Fruit fly (Drosophila melanogaster) whole organism, prepupa: ENCODE data around the gene EndoU.

Source experiments
- Blimp-1 ChIP-seq: fragments of 200-800 bp; sonication (Bioruptor generic); optimal IDR thresholded peaks from 3 replicates; lab custom pipeline; 2017; ENCODE audit warnings: missing biosample characterization, missing genetic modification characterization, mild to moderate bottlenecking, moderate library complexity, missing genetic modification reagents
- CG11762 ChIP-seq: fragments of 200-800 bp; sonication (Bioruptor generic); optimal IDR thresholded peaks from 3 replicates; lab custom pipeline; 2016; ENCODE audit warnings: missing biosample characterization, missing genetic modification characterization; ENCODE audit not compliant: insufficient read depth
- CG1621 ChIP-seq: fragments of 200-800 bp; sonication (Bioruptor generic); optimal IDR thresholded peaks from 3 replicates; lab custom pipeline; 2018; ENCODE audit warnings: missing biosample characterization, mild to moderate bottlenecking, missing genetic modification characterization
- CG16779 ChIP-seq: fragments of 200-800 bp; sonication (Bioruptor generic); optimal IDR thresholded peaks from 3 replicates; lab custom pipeline; 2017; ENCODE audit warnings: missing biosample characterization, mild to moderate bottlenecking, missing genetic modification characterization
- CG3032 ChIP-seq: fragments of 200-800 bp; optimal IDR thresholded peaks from 2 replicates; lab custom pipeline; 2019; ENCODE audit warnings: missing biosample characterization, mild to moderate bottlenecking, missing genetic modification characterization, moderate library complexity
- CG31627 ChIP-seq: fragments of 200-800 bp; sonication (Bioruptor generic); optimal IDR thresholded peaks from 3 replicates; lab custom pipeline; 2016; ENCODE audit warnings: missing biosample characterization, missing genetic modification characterization
- CG4318 ChIP-seq: fragments of 200-800 bp; sonication (Bioruptor generic); optimal IDR thresholded peaks from 3 replicates; lab custom pipeline; 2017; ENCODE audit warnings: missing biosample characterization, mild to moderate bottlenecking, missing genetic modification characterization
- CG6163 ChIP-seq: fragments of 200-800 bp; sonication (Bioruptor generic); IDR thresholded peaks from 3 replicates; pipeline ENCODE4 v1.3.6; 2022; ENCODE audit warnings: missing biosample characterization, missing genetic modification characterization
- CG6854 ChIP-seq: fragments of 200-800 bp; sonication (Bioruptor generic); optimal IDR thresholded peaks from 2 replicates; lab custom pipeline; 2017; ENCODE audit warnings: missing biosample characterization, mild to moderate bottlenecking, missing genetic modification characterization
- CG7368 ChIP-seq: fragments of 200-800 bp; sonication (Bioruptor generic); optimal IDR thresholded peaks from 3 replicates; lab custom pipeline; 2016; ENCODE audit warnings: missing biosample characterization, missing genetic modification characterization
- CG8319 ChIP-seq: fragments of 200-800 bp; sonication (Bioruptor generic); optimal IDR thresholded peaks from 3 replicates; lab custom pipeline; 2016; ENCODE audit warnings: missing biosample characterization, missing genetic modification characterization
- CG9139 ChIP-seq: fragments of 200-800 bp; sonication (Bioruptor generic); optimal IDR thresholded peaks from 3 replicates; lab custom pipeline; 2017; ENCODE audit warnings: missing biosample characterization, mild to moderate bottlenecking, missing genetic modification characterization
- Eip78C ChIP-seq: fragments of 200-800 bp; sonication (Bioruptor generic); peaks from one replicate; lab custom pipeline; 2016; ENCODE audit warnings: missing biosample characterization, missing genetic modification characterization
- Eip93F ChIP-seq: fragments of 200-800 bp; sonication (Bioruptor generic); optimal IDR thresholded peaks from 2 replicates; lab custom pipeline; 2016; ENCODE audit warnings: missing biosample characterization, mild to moderate bottlenecking, missing genetic modification characterization
- Ets96B ChIP-seq: fragments of 200-800 bp; optimal IDR thresholded peaks from 2 replicates; lab custom pipeline; 2019; ENCODE audit warnings: missing biosample characterization, mild to moderate bottlenecking, missing genetic modification characterization, moderate library complexity
- Gug ChIP-seq: fragments of 200-800 bp; sonication (Bioruptor generic); IDR thresholded peaks from 2 replicates; pipeline ENCODE4 v1.3.6; 2022; ENCODE audit warnings: missing biosample characterization, missing genetic modification characterization
- Hr39 ChIP-seq: fragments of 200-800 bp; sonication (Bioruptor generic); optimal IDR thresholded peaks from 2 replicates; lab custom pipeline; 2016; ENCODE audit warnings: missing biosample characterization, missing genetic modification characterization
- Hr4 ChIP-seq: fragments of 200-800 bp; sonication (Bioruptor generic); optimal IDR thresholded peaks from 3 replicates; lab custom pipeline; 2016; ENCODE audit warnings: missing biosample characterization, missing genetic modification characterization
- Sox14 ChIP-seq: fragments of 200-800 bp; sonication (Bioruptor generic); optimal IDR thresholded peaks from 3 replicates; lab custom pipeline; 2016; ENCODE audit warnings: missing biosample characterization, missing genetic modification characterization
- Sox15 ChIP-seq: fragments of 200-800 bp; sonication (Bioruptor generic); optimal IDR thresholded peaks from 3 replicates; lab custom pipeline; 2016; ENCODE audit warnings: missing biosample characterization, missing genetic modification characterization
- eg ChIP-seq: fragments of 200-800 bp; sonication (Bioruptor generic); IDR thresholded peaks from 3 replicates; pipeline ENCODE4 v1.3.6; 2022; ENCODE audit warnings: missing biosample characterization, missing genetic modification characterization
- fd85E ChIP-seq: fragments of 200-800 bp; sonication (Bioruptor generic); optimal IDR thresholded peaks from 3 replicates; lab custom pipeline; 2016; ENCODE audit warnings: missing biosample characterization, missing genetic modification characterization
- spab ChIP-seq: fragments of 200-800 bp; sonication (Bioruptor generic); optimal IDR thresholded peaks from 2 replicates; lab custom pipeline; 2017; ENCODE audit warnings: missing biosample characterization, mild to moderate bottlenecking, missing genetic modification characterization, missing genetic modification reagents

Gene EndoU

DNA sequence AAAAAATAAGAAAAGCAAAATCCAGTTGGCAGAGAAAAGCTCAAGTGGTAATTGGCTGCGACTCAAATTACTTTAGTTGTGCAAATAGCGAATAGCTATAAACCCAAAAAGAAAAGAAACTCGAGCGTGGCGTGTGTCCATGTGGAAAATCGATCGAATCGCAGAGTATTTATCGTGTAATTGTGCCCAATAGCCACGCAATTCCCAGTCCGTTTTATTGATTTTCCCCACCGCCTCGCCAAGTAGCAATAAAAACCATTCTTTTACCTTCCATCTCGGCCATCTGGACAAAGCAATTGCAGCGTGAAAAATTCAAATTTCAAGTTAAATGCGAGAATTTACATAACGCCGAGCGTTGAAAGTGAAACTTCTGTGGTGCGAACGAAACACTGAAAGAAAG, 27.3 kb downstream of the EndoU start:
- TF ChIP-seq CG6163 (GFP tag; lab: Robert Waterston, UW), result no peak
- no peak for TF ChIP-seq CG4318 (GFP tag; lab: Kevin White, UChicago)
- TF ChIP-seq CG11762 (GFP tag; lab: Kevin White, UChicago), result no peak
- TF ChIP-seq spab (GFP tag; lab: Kevin White, UChicago), result no peak
- TF ChIP-seq fd85E, result no peak
- no peak for TF ChIP-seq CG6854 (GFP tag; lab: Kevin White, UChicago)
- no peak for TF ChIP-seq Gug (GFP tag; lab: Robert Waterston, UW)

- TF ChIP-seq eg (0 out of 3 replicates have a peak, but pooled peaks have one; percentile 14), Hr39 (GFP tag; lab: Kevin White, UChicago) (no peak)
Observed at dm6 chr3R:15937708-15938107, 29.5 kb downstream of the EndoU start.

DNA sequence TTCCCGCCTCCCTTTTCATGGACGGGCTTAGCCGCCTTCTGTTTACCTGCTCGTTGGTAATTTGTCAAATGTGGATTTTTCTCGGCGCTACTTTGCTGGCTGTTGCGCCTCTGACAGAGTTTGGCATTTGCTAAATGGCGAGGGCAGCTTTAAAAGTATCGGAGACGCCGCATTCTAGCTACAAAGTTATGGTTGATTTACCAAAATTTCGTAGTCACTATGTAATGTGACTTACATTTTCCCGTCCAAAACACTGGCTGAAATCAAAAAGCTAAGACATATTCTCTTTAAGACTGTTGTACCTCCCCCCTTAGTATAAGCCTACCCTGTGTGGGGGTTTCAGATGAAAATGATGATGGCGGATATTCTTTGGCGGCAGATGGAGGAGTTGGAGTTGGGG, 39.4 kb downstream of the EndoU start:
- no peak for TF ChIP-seq CG9139 (GFP tag; lab: Kevin White, UChicago)
- TF ChIP-seq CG16779 (tag; lab: Kevin White, UChicago), result no peak
- 0 out of 3 replicates have a peak, but pooled peaks have one; percentile 33 for TF ChIP-seq CG6163 (GFP tag; lab: Robert Waterston, UW)
- TF ChIP-seq, all 60 proteins: peak for 1

DNA sequence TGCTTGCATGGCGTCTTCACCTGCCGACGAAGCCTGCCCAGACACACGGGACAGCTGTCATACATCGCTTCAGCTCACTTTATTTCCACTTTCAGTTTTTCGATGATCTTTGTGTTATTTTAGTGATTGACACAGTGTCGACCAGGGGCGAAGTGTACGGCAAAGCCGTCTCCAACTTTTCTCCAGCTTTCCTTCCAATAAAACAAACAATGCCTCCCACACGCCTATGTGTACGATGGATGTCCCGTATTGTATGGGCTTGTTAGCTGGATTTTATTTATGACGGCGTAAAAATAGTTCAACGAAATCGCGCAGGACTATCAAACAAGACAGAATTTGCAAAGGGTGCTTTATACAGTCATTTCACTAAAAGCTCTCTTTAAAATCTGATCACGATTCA, 42.6 kb downstream of the EndoU start, which contains the start of the genes CG31088 and CG46383:
Gene CG31088 (minus strand): TSS at position 101 of the 400 bp plus-strand sequence.
Gene CG46383 (minus strand): TSS at position 101 of the 400 bp plus-strand sequence.
- TF ChIP-seq CG1621 (tag; lab: Kevin White, UChicago), result no peak
- no peak for TF ChIP-seq CG31627 (GFP tag; lab: Kevin White, UChicago)
- TF ChIP-seq Eip78C (GFP tag; lab: Kevin White, UChicago), result no peak
- TF ChIP-seq Ets96B, result no peak
- TF ChIP-seq Sox15 (GFP tag; lab: Kevin White, UChicago), result no peak
- TF ChIP-seq Eip93F (GFP tag; lab: Kevin White, UChicago), result no peak
- no peak for TF ChIP-seq Hr4 (GFP tag; lab: Kevin White, UChicago)
- TF ChIP-seq CG8319 (GFP tag; lab: Kevin White, UChicago), result no peak
- TF ChIP-seq CG3032 (tag; lab: Kevin White, UChicago), result no peak
- no peak for TF ChIP-seq Blimp-1 (GFP tag; lab: Kevin White, UChicago)
- TF ChIP-seq Sox14, result no peak
- TF ChIP-seq CG7368 (GFP tag; lab: Kevin White, UChicago), result no peak
- TF ChIP-seq, all 60 proteins: peak for 0
